Fruit fly (Drosophila melanogaster) whole organism, embryonic: ENCODE data around the gene CG18302.

Experiments used
- CG11696 ChIP-seq: fragments of 200-800 bp; sonication (Bioruptor generic); IDR thresholded peaks from 2 replicates; pipeline ENCODE4 v1.3.6; 2022; ENCODE audit warnings: missing biosample characterization, missing genetic modification characterization
- CG12659 ChIP-seq: fragments of 200-800 bp; sonication (Bioruptor generic); optimal IDR thresholded peaks from 3 replicates; lab custom pipeline; 2017; ENCODE audit warnings: mild to moderate bottlenecking, missing biosample characterization, missing genetic modification reagents, missing genetic modification characterization
- CG13424 ChIP-seq: fragments of 200-800 bp; sonication (Bioruptor generic); optimal IDR thresholded peaks from 2 replicates; lab custom pipeline; 2019; ENCODE audit warnings: missing biosample characterization, mild to moderate bottlenecking, missing genetic modification characterization, moderate library complexity
- CG15601 ChIP-seq: fragments of 200-800 bp; sonication (Bioruptor generic); optimal IDR thresholded peaks from 3 replicates; lab custom pipeline; 2019; ENCODE audit warnings: missing biosample characterization, mild to moderate bottlenecking, missing genetic modification characterization, moderate library complexity
- CG16815 ChIP-seq: fragments of 200-800 bp; sonication (Bioruptor generic); optimal IDR thresholded peaks from 3 replicates; lab custom pipeline; 2017; ENCODE audit warnings: missing biosample characterization, mild to moderate bottlenecking, missing genetic modification characterization
- CG17328 ChIP-seq: fragments of 200-800 bp; sonication (Bioruptor generic); IDR thresholded peaks from 2 replicates; pipeline ENCODE4 v1.3.6; 2022; ENCODE audit warnings: missing biosample characterization, missing genetic modification characterization
- CG1832 ChIP-seq: fragments of 200-800 bp; sonication (Bioruptor generic); optimal IDR thresholded peaks from 2 replicates; lab custom pipeline; 2017; ENCODE audit warnings: missing biosample characterization, mild to moderate bottlenecking, missing genetic modification characterization, inconsistent platforms
- CG18476 ChIP-seq: fragments of 200-800 bp; sonication (Bioruptor generic); optimal IDR thresholded peaks from 2 replicates; lab custom pipeline; 2016; ENCODE audit warnings: missing biosample characterization, mild to moderate bottlenecking, missing genetic modification characterization
- CG18599 ChIP-seq: fragments of 200-800 bp; sonication (Bioruptor generic); optimal IDR thresholded peaks from 3 replicates; lab custom pipeline; 2017; ENCODE audit warnings: missing biosample characterization, missing genetic modification characterization, mild to moderate bottlenecking, moderate library complexity, missing genetic modification reagents
- CG18764 ChIP-seq: fragments of 200-800 bp; sonication (Bioruptor generic); optimal IDR thresholded peaks from 3 replicates; lab custom pipeline; 2016; ENCODE audit warnings: missing biosample characterization, missing genetic modification characterization
- CG2889 ChIP-seq: fragments of 200-800 bp; sonication (Bioruptor generic); IDR thresholded peaks from 3 replicates; pipeline ENCODE4 v1.3.6; 2022; ENCODE audit warnings: missing biosample characterization, missing genetic modification characterization
- CG3847 ChIP-seq: fragments of 200-800 bp; sonication (Bioruptor generic); IDR thresholded peaks from 2 replicates; pipeline ENCODE4 v1.3.6; 2022; ENCODE audit warnings: missing biosample characterization, missing genetic modification characterization
- CG6791 ChIP-seq: fragments of 200-800 bp; sonication (Bioruptor generic); IDR thresholded peaks from 3 replicates; pipeline ENCODE4 v1.3.6; 2022; ENCODE audit warnings: missing biosample characterization, missing genetic modification characterization; ENCODE audit not compliant: partially characterized antibody
- CG7928 ChIP-seq: fragments of 200-800 bp; sonication (Bioruptor generic); optimal IDR thresholded peaks from 2 replicates; lab custom pipeline; 2017; ENCODE audit warnings: missing biosample characterization, mild to moderate bottlenecking, missing genetic modification characterization
- CG8388 ChIP-seq: fragments of 200-800 bp; sonication (Bioruptor generic); optimal IDR thresholded peaks from 2 replicates; lab custom pipeline; 2019; ENCODE audit warnings: missing biosample characterization, mild to moderate bottlenecking, missing genetic modification characterization, moderate library complexity
- CG8765 ChIP-seq: fragments of 200-800 bp; sonication (Bioruptor generic); IDR thresholded peaks from 2 replicates; pipeline ENCODE4 v1.3.6; 2022; ENCODE audit warnings: missing biosample characterization, missing genetic modification characterization
- CG9727 ChIP-seq: fragments of 200-800 bp; sonication (Bioruptor generic); optimal IDR thresholded peaks from 3 replicates; lab custom pipeline; 2017; ENCODE audit warnings: missing biosample characterization, mild to moderate bottlenecking, missing genetic modification characterization
- CG9797 ChIP-seq: fragments of 200-800 bp; sonication (Bioruptor generic); optimal IDR thresholded peaks from 3 replicates; lab custom pipeline; 2018; ENCODE audit warnings: missing biosample characterization, mild to moderate bottlenecking, missing genetic modification characterization
- CoRest ChIP-seq: fragments of 200-800 bp; sonication (Bioruptor generic); optimal IDR thresholded peaks from 3 replicates; lab custom pipeline; 2018; ENCODE audit warnings: missing biosample characterization, mild to moderate bottlenecking, missing genetic modification characterization, moderate library complexity
- Dek ChIP-seq: fragments of 200-800 bp; sonication (Bioruptor generic); optimal IDR thresholded peaks from 3 replicates; lab custom pipeline; 2019; ENCODE audit warnings: missing biosample characterization, mild to moderate bottlenecking, missing genetic modification characterization, moderate library complexity
- Dref ChIP-seq: fragments of 200-800 bp; sonication (Bioruptor generic); IDR thresholded peaks from 2 replicates; pipeline ENCODE4 v1.3.6; 2022; ENCODE audit warnings: missing biosample characterization, missing genetic modification characterization
- Eip74EF ChIP-seq, 2 experiments: fragments of 200-800 bp in 1 of 2; fragments of >200 bp in 1 of 2; sonication (Bioruptor generic) in 1 of 2; optimal IDR thresholded peaks; 2 replicates each; lab custom pipeline; 2017 to 2019; ENCODE audit warnings: missing biosample characterization in 2 of 2, missing genetic modification characterization in 2 of 2, mild to moderate bottlenecking in 1 of 2, moderate library complexity in 1 of 2
- H2.0 ChIP-seq: fragments of 200-800 bp; sonication (Bioruptor generic); IDR thresholded peaks from 2 replicates; pipeline ENCODE4 v1.3.6; 2022; ENCODE audit warnings: missing biosample characterization, missing genetic modification characterization
- HHEX ChIP-seq: fragments of 200-800 bp; sonication (Bioruptor generic); optimal IDR thresholded peaks from 3 replicates; lab custom pipeline; 2017; ENCODE audit warnings: missing biosample characterization, mild to moderate bottlenecking, missing genetic modification characterization, missing genetic modification reagents
- Hmr ChIP-seq: fragments of 200-800 bp; sonication (Bioruptor generic); optimal IDR thresholded peaks from 3 replicates; lab custom pipeline; 2017; ENCODE audit warnings: mild to moderate bottlenecking, missing biosample characterization, missing genetic modification reagents, missing genetic modification characterization
- Lim3 ChIP-seq: fragments of 200-800 bp; sonication (Bioruptor generic); IDR thresholded peaks from 2 replicates; pipeline ENCODE4 v1.3.6; 2022; ENCODE audit warnings: missing biosample characterization, missing genetic modification characterization
- Mrtf ChIP-seq: fragments of 200-800 bp; sonication (Bioruptor generic); IDR thresholded peaks from 3 replicates; pipeline ENCODE4 v1.3.6; 2022; ENCODE audit warnings: missing biosample characterization, missing genetic modification characterization
- Optix ChIP-seq: fragments of 200-800 bp; sonication (Bioruptor generic); IDR thresholded peaks from 3 replicates; pipeline ENCODE4 v1.3.6; 2022; ENCODE audit warnings: missing biosample characterization, missing genetic modification characterization
- Ssrp ChIP-seq: fragments of 200-800 bp; sonication (Bioruptor generic); optimal IDR thresholded peaks from 2 replicates; lab custom pipeline; 2018; ENCODE audit warnings: missing biosample characterization, mild to moderate bottlenecking, missing genetic modification characterization, moderate library complexity
- Xbp1 ChIP-seq: fragments of 200-800 bp; sonication (Bioruptor generic); optimal IDR thresholded peaks from 3 replicates; lab custom pipeline; 2016; ENCODE audit warnings: missing biosample characterization, mild to moderate bottlenecking, missing genetic modification characterization
- ase ChIP-seq: fragments of 200-800 bp; sonication (Bioruptor generic); IDR thresholded peaks from 3 replicates; pipeline ENCODE4 v1.3.6; 2022; ENCODE audit warnings: missing biosample characterization, missing genetic modification characterization
- bab2 ChIP-seq: fragments of 200-800 bp; sonication (Bioruptor generic); optimal IDR thresholded peaks from 2 replicates; lab custom pipeline; 2016; ENCODE audit warnings: missing biosample characterization, missing genetic modification characterization
- chn ChIP-seq: fragments of 200-800 bp; sonication (Bioruptor generic); optimal IDR thresholded peaks from 2 replicates; lab custom pipeline; 2016; ENCODE audit warnings: missing biosample characterization, missing genetic modification characterization
- cwo ChIP-seq: fragments of 200-800 bp; sonication (Bioruptor generic); optimal IDR thresholded peaks from 3 replicates; lab custom pipeline; 2017; ENCODE audit warnings: missing biosample characterization, missing genetic modification characterization, mild to moderate bottlenecking, moderate library complexity, missing genetic modification reagents
- disco-r ChIP-seq: fragments of 200-800 bp; sonication (Bioruptor generic); optimal IDR thresholded peaks from 2 replicates; lab custom pipeline; 2016; ENCODE audit warnings: missing biosample characterization, missing genetic modification characterization
- dmrt99B ChIP-seq: fragments of 200-800 bp; sonication (Bioruptor generic); optimal IDR thresholded peaks from 2 replicates; lab custom pipeline; 2018; ENCODE audit warnings: missing biosample characterization, mild to moderate bottlenecking, missing genetic modification characterization, moderate library complexity
- eve ChIP-seq, 2 experiments: fragments of >200 bp; optimal IDR thresholded peaks; 2 replicates each; lab custom pipeline; 2017; ENCODE audit warnings: missing biosample characterization in 2 of 2, missing genetic modification characterization in 2 of 2
- fd64A ChIP-seq: fragments of 200-800 bp; sonication (Bioruptor generic); optimal IDR thresholded peaks from 3 replicates; lab custom pipeline; 2018; ENCODE audit warnings: missing biosample characterization, mild to moderate bottlenecking, missing genetic modification characterization
- gcm2 ChIP-seq: fragments of 200-800 bp; sonication (Bioruptor generic); optimal IDR thresholded peaks from 2 replicates; lab custom pipeline; 2016; ENCODE audit warnings: missing biosample characterization, missing genetic modification characterization
- hbn ChIP-seq: fragments of 200-800 bp; sonication (Bioruptor generic); IDR thresholded peaks from 2 replicates; pipeline ENCODE4 v1.3.6; 2022; ENCODE audit warnings: missing biosample characterization, missing genetic modification characterization; ENCODE audit not compliant: partially characterized antibody
- inv ChIP-seq: fragments of 200-800 bp; sonication (Bioruptor generic); IDR thresholded peaks from 2 replicates; pipeline ENCODE4 v1.3.6; 2022; ENCODE audit warnings: missing biosample characterization, missing genetic modification characterization; ENCODE audit not compliant: partially characterized antibody
- ken ChIP-seq: fragments of 200-800 bp; sonication (Bioruptor generic); IDR thresholded peaks from 3 replicates; pipeline ENCODE4 v1.3.6; 2022; ENCODE audit warnings: missing biosample characterization, missing genetic modification characterization
- lmd ChIP-seq: fragments of 200-800 bp; sonication (Bioruptor generic); IDR thresholded peaks from 2 replicates; pipeline ENCODE4 v1.3.6; 2022; ENCODE audit warnings: missing biosample characterization, missing genetic modification characterization
- nau ChIP-seq: fragments of 200-800 bp; sonication (Bioruptor generic); optimal IDR thresholded peaks from 3 replicates; lab custom pipeline; 2017; ENCODE audit warnings: missing biosample characterization, mild to moderate bottlenecking, missing genetic modification characterization, missing genetic modification reagents
- nmo ChIP-seq: fragments of 200-800 bp; sonication (Bioruptor generic); optimal IDR thresholded peaks from 2 replicates; lab custom pipeline; 2018; ENCODE audit warnings: missing biosample characterization, mild to moderate bottlenecking, missing genetic modification characterization, moderate library complexity
- oc ChIP-seq: fragments of 200-800 bp; sonication (Bioruptor generic); optimal IDR thresholded peaks from 2 replicates; lab custom pipeline; 2018; ENCODE audit warnings: missing biosample characterization, mild to moderate bottlenecking, missing genetic modification characterization, moderate library complexity
- pnt ChIP-seq: fragments of 200-800 bp; sonication (Bioruptor generic); optimal IDR thresholded peaks from 3 replicates; lab custom pipeline; 2016; ENCODE audit warnings: missing biosample characterization, missing genetic modification characterization
- salm ChIP-seq: fragments of 200-800 bp; sonication (Bioruptor generic); optimal IDR thresholded peaks from 2 replicates; lab custom pipeline; 2018; ENCODE audit warnings: missing biosample characterization, mild to moderate bottlenecking, missing genetic modification characterization
- slp2 ChIP-seq: fragments of 200-800 bp; sonication (Bioruptor generic); optimal IDR thresholded peaks from 2 replicates; lab custom pipeline; 2016; ENCODE audit warnings: missing biosample characterization, missing genetic modification characterization

CG18302 gene

dm6 chr2L:10516470-10517048 lies 17.6 kb upstream of the CG18302 start (continued):
- TF ChIP-seq ken (GFP tag; lab: Robert Waterston, UW) (no peak), CG13424 (tag; lab: Kevin White, UChicago) (peak; percentile 51), nmo (peak; percentile 30), eve (GFP tag; optimal IDR thresholded peaks at IDR 0.05; lab: Kevin White, UChicago) (no peak), CG3847 (GFP tag; lab: Robert Waterston, UW) (no peak), CG17328 (GFP tag; lab: Robert Waterston, UW) (no peak), disco-r (peak; percentile 24), CG16815 (GFP tag; lab: Kevin White, UChicago) (peak; percentile 14), Dek (tag; lab: Kevin White, UChicago) (no peak), hbn (GFP tag; lab: Robert Waterston, UW) (no peak), CG2889 (GFP tag; lab: Robert Waterston, UW) (no peak), HHEX (GFP tag; lab: Kevin White, UChicago) (peak; percentile 33), Optix (0 out of 3 replicates have a peak, but pooled peaks have one; percentile 49), CG11696 (GFP tag; lab: Robert Waterston, UW) (no peak), Xbp1 (peak; percentile 33), chn (GFP tag; lab: Kevin White, UChicago) (peak; percentile 0), bab2 (peak; percentile 8), cwo (GFP tag; lab: Kevin White, UChicago) (peak; percentile 29), CG18599 (peak; percentile 44), inv (no peak), salm (tag; lab: Kevin White, UChicago) (no peak), pnt (peak; percentile 30), Hmr (GFP tag; lab: Kevin White, UChicago) (peak; percentile 58), Lim3 (GFP tag; lab: Robert Waterston, UW) (no peak), CG18764 (peak; percentile 4), CG9797 (GFP tag; lab: Kevin White, UChicago) (peak; percentile 6), gcm2 (GFP tag; lab: Kevin White, UChicago) (peak; percentile 16), slp2 (GFP tag; lab: Kevin White, UChicago) (peak; percentile 7), CoRest (tag; lab: Kevin White, UChicago) (peak; percentile 40), Mrtf (GFP tag; lab: Robert Waterston, UW) (no peak), CG15601 (no peak), Dref (GFP tag; lab: Robert Waterston, UW) (peak; percentile 69), nau (GFP tag; lab: Kevin White, UChicago) (peak; percentile 18), CG18476 (GFP tag; lab: Kevin White, UChicago) (peak; percentile 36), dmrt99B (tag; lab: Kevin White, UChicago) (peak; percentile 27), Eip74EF (GFP tag; optimal IDR thresholded peaks at IDR 0.05; lab: Kevin White, UChicago) (peak in 1 of 2 experiments; percentile 14), CG9727 (peak; percentile 54), fd64A (no peak), Ssrp (tag; lab: Kevin White, UChicago) (no peak), ase (GFP tag; lab: Robert Waterston, UW) (no peak), lmd (GFP tag; lab: Robert Waterston, UW) (peak; percentile 50), CG8765 (no peak), CG12659 (GFP tag; lab: Kevin White, UChicago) (peak; percentile 68), CG8388 (no peak), oc (no peak), CG7928 (GFP tag; lab: Kevin White, UChicago) (no peak), CG1832 (no peak), CG6791 (0 out of 3 replicates have a peak, but pooled peaks have one; percentile 41), H2.0 (GFP tag; lab: Robert Waterston, UW) (no peak)
